Worm (Caenorhabditis elegans): ENCODE measurements around the gene C53A5.11.

C53A5.11 gene

DNA sequence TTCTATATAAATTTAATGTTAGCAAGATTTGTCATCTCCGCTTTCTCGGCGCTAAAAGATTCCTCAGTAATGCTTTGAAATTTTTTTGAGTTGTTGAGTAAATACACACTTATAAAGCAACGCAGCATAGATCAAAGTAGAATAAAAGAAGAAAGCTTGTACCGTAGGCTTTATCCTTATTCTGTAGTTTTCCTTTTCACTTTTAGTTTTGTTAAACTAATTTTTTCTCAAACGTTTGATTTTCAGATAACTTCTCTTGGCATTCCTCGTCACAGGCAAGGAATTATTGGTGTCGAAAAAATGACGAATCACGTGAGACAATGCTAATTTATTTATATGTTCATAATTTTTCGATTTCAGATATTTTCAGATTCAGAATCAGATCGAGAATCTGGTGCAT is at the start of gene C53A5.11:
C53A5.11 (plus strand) TSS at position 301 of the 400 bp plus-strand sequence.
- TF ChIP-seq mab-5 (tag; optimal IDR thresholded peaks at IDR 0.05) (no peak), aly-2 (tag; optimal IDR thresholded peaks at IDR 0.05) (no peak), R02D3.7 (tag; optimal IDR thresholded peaks at IDR 0.05) (no peak), nhr-77 (tag; optimal IDR thresholded peaks at IDR 0.05) (no peak), unc-62 (GFP tag; optimal IDR thresholded peaks at IDR 0.05) (no peak), fos-1 (tag; optimal IDR thresholded peaks at IDR 0.05) (no peak), skn-1 (tag; optimal IDR thresholded peaks at IDR 0.05) (no peak), ztf-11 (tag; optimal IDR thresholded peaks at IDR 0.05) (no peak), alr-1 (tag; optimal IDR thresholded peaks at IDR 0.05) (no peak), C34F6.9 (tag; optimal IDR thresholded peaks at IDR 0.05) (no peak), nhr-10 (tag; optimal IDR thresholded peaks at IDR 0.05) (no peak), nhr-12 (tag; optimal IDR thresholded peaks at IDR 0.05) (no peak), mdl-1 (tag; optimal IDR thresholded peaks at IDR 0.05) (no peak), elt-1 (tag; optimal IDR thresholded peaks at IDR 0.05) (no peak), blmp-1 (tag; optimal IDR thresholded peaks at IDR 0.05; ENCODE audit: insufficient read depth) (no peak), ZK546.5 (tag; optimal IDR thresholded peaks at IDR 0.05) (no peak), lin-39 (tag; optimal IDR thresholded peaks at IDR 0.05) (no peak), nhr-25 (tag; optimal IDR thresholded peaks at IDR 0.05) (no peak), lin-11 (tag; optimal IDR thresholded peaks at IDR 0.05) (no peak)

DNA sequence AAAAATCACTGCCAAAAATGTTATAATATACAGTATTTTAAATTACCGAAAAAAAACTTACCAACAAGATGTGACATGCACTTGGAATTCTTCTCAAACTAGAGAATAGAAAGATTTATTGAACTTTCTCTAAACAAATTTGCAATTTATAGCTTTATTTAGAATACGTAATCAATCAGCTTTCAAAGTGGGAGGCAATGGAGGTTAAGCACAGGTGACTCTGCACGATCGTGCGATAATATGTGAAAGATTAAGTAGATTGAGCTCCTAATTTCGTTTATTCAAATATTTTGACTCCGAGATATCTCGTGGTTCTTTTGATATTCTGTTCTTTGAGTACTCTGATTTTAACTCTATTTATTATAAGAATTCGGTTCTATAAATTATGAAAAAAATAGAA is 44.7 kb upstream of the C53A5.11 start, which contains the start of gene R02D5.6:
R02D5.6 (minus strand) TSS at position 101 of the 400 bp plus-strand sequence.
- TF ChIP-seq C34F6.9 (tag; optimal IDR thresholded peaks at IDR 0.05) (no peak), ztf-11 (tag; optimal IDR thresholded peaks at IDR 0.05) (no peak), ceh-16 (tag; optimal IDR thresholded peaks at IDR 0.05) (no peak), mab-5 (tag; optimal IDR thresholded peaks at IDR 0.05) (no peak), ceh-82 (tag; optimal IDR thresholded peaks at IDR 0.05) (no peak), sma-9 (GFP tag; optimal IDR thresholded peaks at IDR 0.05) (no peak), sma-9 (tag; optimal IDR thresholded peaks at IDR 0.05) (no peak), R02D3.7 (tag; optimal IDR thresholded peaks at IDR 0.05) (no peak), unc-55 (GFP tag; optimal IDR thresholded peaks at IDR 0.05) (no peak), lin-39 (tag; optimal IDR thresholded peaks at IDR 0.05) (no peak), Y55F3AM.14 (GFP tag; optimal IDR thresholded peaks at IDR 0.05) (no peak), zag-1 (tag; optimal IDR thresholded peaks at IDR 0.05) (no peak), unc-62 (GFP tag; optimal IDR thresholded peaks at IDR 0.05) (no peak), crh-2 (tag; optimal IDR thresholded peaks at IDR 0.05) (no peak), snpc-4 (tag; optimal IDR thresholded peaks at IDR 0.05) (no peak), nhr-25 (tag; optimal IDR thresholded peaks at IDR 0.05) (no peak)

DNA sequence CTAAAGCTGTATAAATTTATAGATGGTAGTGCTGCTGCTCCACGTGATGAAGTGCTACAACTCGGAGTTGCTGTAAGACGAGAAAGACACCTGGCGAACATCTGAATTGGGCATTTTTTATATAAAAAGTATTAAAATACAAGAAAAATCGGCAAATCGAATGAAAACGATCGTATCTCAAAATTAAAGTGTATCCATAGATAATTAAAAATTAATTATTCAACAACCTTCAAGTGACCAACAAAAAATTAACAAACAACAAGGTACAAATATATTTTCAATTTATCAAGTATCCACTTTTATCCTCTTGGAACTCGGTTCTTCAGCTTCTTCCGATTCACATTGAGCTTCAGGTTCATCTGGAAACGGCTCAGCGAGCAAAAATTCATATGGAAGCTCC is 43.4 kb upstream of the C53A5.11 start, which contains the start of gene R02D5.8:
R02D5.8 (minus strand) TSS at position 101 of the 400 bp plus-strand sequence.
- TF ChIP-seq sma-9 (GFP tag; optimal IDR thresholded peaks at IDR 0.05), result no peak
- no peak for TF ChIP-seq sma-9 (tag; optimal IDR thresholded peaks at IDR 0.05)
- TF ChIP-seq nhr-237 (tag; optimal IDR thresholded peaks at IDR 0.05), result no peak
- no peak for TF ChIP-seq lin-11 (tag; optimal IDR thresholded peaks at IDR 0.05)

DNA sequence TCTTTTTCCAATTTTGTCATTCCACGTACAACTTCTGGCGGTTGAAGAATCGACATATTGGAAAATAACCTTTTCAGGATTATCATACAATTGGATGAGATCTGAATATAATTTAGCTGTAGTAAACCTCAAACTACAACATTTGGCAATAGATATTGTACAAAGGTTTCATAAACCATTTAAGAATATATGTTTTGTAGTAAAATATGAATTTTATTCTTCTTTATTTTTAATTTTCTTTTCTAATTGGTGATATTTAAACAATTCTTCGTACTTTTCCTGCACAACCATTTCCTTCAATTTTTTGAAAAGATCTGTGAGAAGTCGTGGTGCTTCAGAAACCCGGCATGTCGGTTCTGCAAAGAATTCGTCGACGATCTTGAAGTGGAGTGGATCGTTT is 41.7 kb upstream of the C53A5.11 start, which contains the start of gene C53A5.17:
C53A5.17 (minus strand) TSS at position 101 of the 400 bp plus-strand sequence.
- TF ChIP-seq egl-27 (tag; optimal IDR thresholded peaks at IDR 0.05) (no peak), R02D3.7 (tag; optimal IDR thresholded peaks at IDR 0.05) (no peak), mbf-1 (tag; optimal IDR thresholded peaks at IDR 0.05) (no peak), sma-3 (GFP tag; optimal IDR thresholded peaks at IDR 0.05) (no peak), lin-39 (tag; optimal IDR thresholded peaks at IDR 0.05) (no peak), nhr-77 (tag; optimal IDR thresholded peaks at IDR 0.05) (no peak), nhr-11 (tag; optimal IDR thresholded peaks at IDR 0.05) (no peak), nhr-6 (tag; optimal IDR thresholded peaks at IDR 0.05) (no peak), mab-5 (tag; optimal IDR thresholded peaks at IDR 0.05) (no peak), nhr-12 (tag; optimal IDR thresholded peaks at IDR 0.05) (no peak), Y55F3AM.14 (GFP tag; optimal IDR thresholded peaks at IDR 0.05) (no peak), peb-1 (tag; optimal IDR thresholded peaks at IDR 0.05) (no peak), ceh-16 (tag; optimal IDR thresholded peaks at IDR 0.05) (no peak)

DNA sequence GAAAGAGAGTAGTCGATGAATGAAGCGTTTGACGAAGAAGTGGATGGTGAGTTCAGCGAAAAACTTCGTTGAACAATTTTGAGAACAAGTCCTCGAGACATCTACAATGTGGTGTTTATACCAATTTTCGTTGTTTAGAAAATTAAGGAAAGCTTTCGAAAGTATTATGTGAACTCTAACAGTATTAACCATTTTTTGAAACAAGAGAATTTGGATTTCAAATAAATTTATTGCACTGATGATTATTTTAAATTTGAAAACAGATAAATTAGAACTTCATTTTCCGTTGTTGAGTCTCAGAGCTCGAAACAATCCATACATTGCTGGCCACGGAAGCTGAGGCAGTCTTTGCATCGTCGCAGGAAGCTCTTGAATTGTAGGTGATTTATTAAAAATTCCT is 40.2 kb upstream of the C53A5.11 start, which contains the start of gene C53A5.16:
C53A5.16 (minus strand) TSS at position 101 of the 400 bp plus-strand sequence.
- no peak for TF ChIP-seq gmeb-1 (tag; optimal IDR thresholded peaks at IDR 0.05)
